Fruit fly (Drosophila melanogaster): ENCODE results near the gene CG4069.

Gene CG4069

dm6 chr3L:12534318-12534717 lies 2.8 kb downstream of the CG4069 start, which contains the start of gene Pmm2 (continued):
- TF ChIP-seq nom (GFP tag; optimal IDR thresholded peaks at IDR 0.05) (no peak), CG6683 (GFP tag; optimal IDR thresholded peaks at IDR 0.05) (no peak), Fer3 (tag; optimal IDR thresholded peaks at IDR 0.05) (no peak), Usf (GFP tag; optimal IDR thresholded peaks at IDR 0.05) (no peak), amos (GFP tag; IDR thresholded peaks at IDR 0.05; ENCODE audit: partially characterized antibody) (peak; percentile 24; the same call in 1 of the 2 replicates), ems (GFP tag; optimal IDR thresholded peaks at IDR 0.05) (no peak), CG10959 (GFP tag; IDR thresholded peaks at IDR 0.05) (no peak), CG4328 (GFP tag; optimal IDR thresholded peaks at IDR 0.05) (no peak), hkb (optimal IDR thresholded peaks at IDR 0.05) (no peak), hkb (GFP tag; IDR thresholded peaks at IDR 0.05) (0 out of 2 replicates have a peak, but pooled peaks have one; percentile 7), CG34224 (GFP tag; IDR thresholded peaks at IDR 0.05; ENCODE audit: partially characterized antibody) (no peak; the same call in 2 of the 3 replicates), grn (GFP tag; optimal IDR thresholded peaks at IDR 0.05) (peak; percentile 75), kah (GFP tag; optimal IDR thresholded peaks at IDR 0.05) (peak; percentile 25), Fer2 (tag; optimal IDR thresholded peaks at IDR 0.05) (no peak), CG10321 (GFP tag; IDR thresholded peaks at IDR 0.05) (no peak), Vsx1 (GFP tag; optimal IDR thresholded peaks at IDR 0.05) (no peak), CG6254 (GFP tag; optimal IDR thresholded peaks at IDR 0.05) (no peak), CG6272 (GFP tag; IDR thresholded peaks at IDR 0.05) (no peak), Antp (GFP tag; optimal IDR thresholded peaks at IDR 0.05) (no peak), usp (GFP tag; optimal IDR thresholded peaks at IDR 0.05) (no peak), CG4360 (GFP tag; IDR thresholded peaks at IDR 0.05) (no peak), CG13894 (tag; optimal IDR thresholded peaks at IDR 0.05) (no peak), gsb (GFP tag; IDR thresholded peaks at IDR 0.05) (no peak), CG17359 (tag; optimal IDR thresholded peaks at IDR 0.05) (no peak), E2f2 (GFP tag; IDR thresholded peaks at IDR 0.05) (peak; percentile 63), zen2 (GFP tag; IDR thresholded peaks at IDR 0.05; ENCODE audit: partially characterized antibody) (no peak), Dp (GFP tag; optimal IDR thresholded peaks at IDR 0.05) (peak; percentile 26), CG6175 (GFP tag; IDR thresholded peaks at IDR 0.05) (no peak), Stat92E (GFP tag; optimal IDR thresholded peaks at IDR 0.05) (no peak), Dad (GFP tag; optimal IDR thresholded peaks at IDR 0.05) (no peak), NC2α (GFP tag; optimal IDR thresholded peaks at IDR 0.05) (no peak), cas (GFP tag; IDR thresholded peaks at IDR 0.05) (no peak), CG2120 (GFP tag; optimal IDR thresholded peaks at IDR 0.05) (no peak), MESR4 (GFP tag; optimal IDR thresholded peaks at IDR 0.05) (peak; percentile 46), CG12769 (tag; optimal IDR thresholded peaks at IDR 0.05) (no peak), pros (GFP tag; optimal IDR thresholded peaks at IDR 0.05) (no peak), grau (tag; optimal IDR thresholded peaks at IDR 0.05) (peak; percentile 19), trem (tag; optimal IDR thresholded peaks at IDR 0.05) (peak; percentile 3), Med (GFP tag) (no peak), Xbp1 (GFP tag; optimal IDR thresholded peaks at IDR 0.05) (peak; percentile 15), sens (GFP tag) (peak; percentile 57), pfk (GFP tag; optimal IDR thresholded peaks at IDR 0.05) (no peak), exex (tag; optimal IDR thresholded peaks at IDR 0.05) (no peak), Fer1 (GFP tag; optimal IDR thresholded peaks at IDR 0.05) (no peak), en (GFP tag; optimal IDR thresholded peaks at IDR 0.05) (no peak), maf-S (GFP tag; optimal IDR thresholded peaks at IDR 0.05) (no peak), CG7839 (tag; optimal IDR thresholded peaks at IDR 0.05) (no peak), CG15514 (GFP tag; optimal IDR thresholded peaks at IDR 0.05) (peak; percentile 99), CG33213 (GFP tag; optimal IDR thresholded peaks at IDR 0.05) (no peak), al (GFP tag; IDR thresholded peaks at IDR 0.05) (no peak), nerfin-2 (GFP tag; IDR thresholded peaks at IDR 0.05; ENCODE audit: partially characterized antibody) (0 out of 2 replicates have a peak, but pooled peaks have one; percentile 18)
